Fruit fly (Drosophila melanogaster) whole organism, embryonic: Measurements from ENCODE around the gene CAH16.
A peak's percentile ranks its signal among the peaks of the same experiment; 100 is the strongest.

Source experiments
- Awh ChIP-seq: fragments of 200-800 bp; sonication (Bioruptor generic); IDR thresholded peaks from 2 replicates; pipeline ENCODE4, ENCODE4 v1.3.6; 2022; ENCODE audit warnings: missing biosample characterization, missing genetic modification characterization
- B-H2 ChIP-seq: fragments of 200-800 bp; sonication (Bioruptor generic); optimal IDR thresholded peaks from 2 replicates; lab custom pipeline; 2018; ENCODE audit warnings: missing biosample characterization, mild to moderate bottlenecking, missing genetic modification characterization
- CG10209 ChIP-seq: fragments of 200-800 bp; sonication (Bioruptor generic); optimal IDR thresholded peaks from 3 replicates; lab custom pipeline; 2017; ENCODE audit warnings: missing biosample characterization, mild to moderate bottlenecking, missing genetic modification characterization, missing genetic modification reagents
- CG10321 ChIP-seq: fragments of 200-800 bp; sonication (Bioruptor generic); IDR thresholded peaks from 2 replicates; pipeline ENCODE4 v1.3.6; 2022; ENCODE audit warnings: missing biosample characterization, missing genetic modification characterization
- CG11247 ChIP-seq: fragments of 200-800 bp; sonication (Bioruptor generic); IDR thresholded peaks from 2 replicates; pipeline ENCODE4 v1.3.6; 2022; ENCODE audit warnings: missing biosample characterization, missing genetic modification characterization
- CG11398 ChIP-seq: fragments of 200-800 bp; sonication (Bioruptor generic); optimal IDR thresholded peaks from 2 replicates; lab custom pipeline; 2016; ENCODE audit warnings: missing biosample characterization, missing genetic modification characterization
- CG12744 ChIP-seq: fragments of 200-800 bp; sonication (Bioruptor generic); optimal IDR thresholded peaks from 2 replicates; lab custom pipeline; 2016; ENCODE audit warnings: missing biosample characterization, missing genetic modification characterization
- CG12769 ChIP-seq: fragments of 200-800 bp; sonication (Bioruptor generic); optimal IDR thresholded peaks from 2 replicates; lab custom pipeline; 2019; ENCODE audit warnings: missing biosample characterization, mild to moderate bottlenecking, missing genetic modification characterization, moderate library complexity
- CG14710 ChIP-seq: fragments of 200-800 bp; sonication (Bioruptor generic); optimal IDR thresholded peaks from 3 replicates; lab custom pipeline; 2019; ENCODE audit warnings: missing biosample characterization, mild to moderate bottlenecking, missing genetic modification characterization, moderate library complexity
- CG15696 ChIP-seq: fragments of 200-800 bp; sonication (Bioruptor generic); optimal IDR thresholded peaks from 2 replicates; lab custom pipeline; 2019; ENCODE audit warnings: missing biosample characterization, mild to moderate bottlenecking, missing genetic modification characterization, moderate library complexity
- CG16815 ChIP-seq: fragments of 200-800 bp; sonication (Bioruptor generic); optimal IDR thresholded peaks from 3 replicates; lab custom pipeline; 2017; ENCODE audit warnings: missing biosample characterization, mild to moderate bottlenecking, missing genetic modification characterization
- CG17359 ChIP-seq: fragments of 200-800 bp; sonication (Bioruptor generic); optimal IDR thresholded peaks from 3 replicates; lab custom pipeline; 2018; ENCODE audit warnings: missing biosample characterization, mild to moderate bottlenecking, missing genetic modification characterization, moderate library complexity
- CG2202 ChIP-seq: fragments of 200-800 bp; sonication (Bioruptor generic); optimal IDR thresholded peaks from 2 replicates; lab custom pipeline; 2018; ENCODE audit warnings: missing biosample characterization, mild to moderate bottlenecking, missing genetic modification characterization
- CG3281 ChIP-seq: fragments of 200-800 bp; sonication (Bioruptor generic); optimal IDR thresholded peaks from 3 replicates; lab custom pipeline; 2017; ENCODE audit warnings: missing biosample characterization, mild to moderate bottlenecking, missing genetic modification characterization
- CG4617 ChIP-seq: fragments of 200-800 bp; sonication (Bioruptor generic); optimal IDR thresholded peaks from 3 replicates; lab custom pipeline; 2016; ENCODE audit warnings: missing biosample characterization, missing genetic modification characterization, borderline replicate concordance
- CG6654 ChIP-seq: fragments of 200-800 bp; sonication (Bioruptor generic); optimal IDR thresholded peaks from 2 replicates; lab custom pipeline; 2017; ENCODE audit warnings: missing biosample characterization, mild to moderate bottlenecking, missing genetic modification characterization
- CG6683 ChIP-seq: fragments of 200-800 bp; sonication (Bioruptor generic); optimal IDR thresholded peaks from 2 replicates; lab custom pipeline; 2017; ENCODE audit warnings: missing biosample characterization, mild to moderate bottlenecking, missing genetic modification characterization, missing genetic modification reagents
- CG7987 ChIP-seq: fragments of 200-800 bp; sonication (Bioruptor generic); optimal IDR thresholded peaks from 2 replicates; lab custom pipeline; 2018; ENCODE audit warnings: missing biosample characterization, mild to moderate bottlenecking, missing genetic modification characterization, moderate library complexity
- CG8944 ChIP-seq: fragments of 200-800 bp; sonication (Bioruptor generic); optimal IDR thresholded peaks from 3 replicates; lab custom pipeline; 2016; ENCODE audit warnings: missing biosample characterization, missing genetic modification characterization
- CG9727 ChIP-seq: fragments of 200-800 bp; sonication (Bioruptor generic); optimal IDR thresholded peaks from 3 replicates; lab custom pipeline; 2017; ENCODE audit warnings: missing biosample characterization, mild to moderate bottlenecking, missing genetic modification characterization
- CG9817 ChIP-seq: fragments of 200-800 bp; sonication (Bioruptor generic); optimal IDR thresholded peaks from 2 replicates; lab custom pipeline; 2018; ENCODE audit warnings: missing biosample characterization, mild to moderate bottlenecking, missing genetic modification characterization, moderate library complexity
- CoRest ChIP-seq: fragments of 200-800 bp; sonication (Bioruptor generic); optimal IDR thresholded peaks from 3 replicates; lab custom pipeline; 2018; ENCODE audit warnings: missing biosample characterization, mild to moderate bottlenecking, missing genetic modification characterization, moderate library complexity
- D19A ChIP-seq: fragments of 200-800 bp; optimal IDR thresholded peaks from 3 replicates; lab custom pipeline; 2019; ENCODE audit warnings: missing biosample characterization, mild to moderate bottlenecking, missing genetic modification characterization, moderate library complexity
- Eip74EF ChIP-seq, 2 experiments: fragments of 200-800 bp in 1 of 2; fragments of >200 bp in 1 of 2; sonication (Bioruptor generic) in 1 of 2; optimal IDR thresholded peaks; 2 replicates each; lab custom pipeline; 2017 to 2019; ENCODE audit warnings: missing biosample characterization in 2 of 2, missing genetic modification characterization in 2 of 2, mild to moderate bottlenecking in 1 of 2, moderate library complexity in 1 of 2
- H2.0 ChIP-seq: fragments of 200-800 bp; sonication (Bioruptor generic); IDR thresholded peaks from 2 replicates; pipeline ENCODE4 v1.3.6; 2022; ENCODE audit warnings: missing biosample characterization, missing genetic modification characterization
- HLH4C ChIP-seq: fragments of 200-800 bp; sonication (Bioruptor generic); IDR thresholded peaks from 3 replicates; pipeline ENCODE4 v1.3.6; 2022; ENCODE audit warnings: missing biosample characterization, missing genetic modification characterization; ENCODE audit not compliant: partially characterized antibody
- HLH54F ChIP-seq: fragments of 200-800 bp; sonication (Bioruptor generic); optimal IDR thresholded peaks from 3 replicates; lab custom pipeline; 2016; ENCODE audit warnings: missing biosample characterization, missing genetic modification characterization
- HmgD ChIP-seq: fragments of 200-800 bp; sonication (Bioruptor generic); optimal IDR thresholded peaks from 3 replicates; lab custom pipeline; 2016; ENCODE audit warnings: missing biosample characterization, missing genetic modification characterization
- Mad ChIP-seq: fragments of 200-800 bp; sonication (Bioruptor generic); optimal IDR thresholded peaks from 2 replicates; lab custom pipeline; 2016; ENCODE audit warnings: missing biosample characterization, missing genetic modification characterization
- Nf-YB ChIP-seq: fragments of 200-800 bp; sonication (Bioruptor generic); optimal IDR thresholded peaks from 3 replicates; lab custom pipeline; 2019; ENCODE audit warnings: missing biosample characterization, mild to moderate bottlenecking, missing genetic modification characterization, moderate library complexity
- Side ChIP-seq: fragments of 200-800 bp; sonication (Bioruptor generic); optimal IDR thresholded peaks from 2 replicates; lab custom pipeline; 2016; ENCODE audit warnings: missing biosample characterization, missing genetic modification characterization
- az2 ChIP-seq: fragments of 200-800 bp; sonication (Bioruptor generic); optimal IDR thresholded peaks from 3 replicates; lab custom pipeline; 2016; ENCODE audit warnings: missing biosample characterization, missing genetic modification characterization
- cg ChIP-seq: fragments of 200-800 bp; sonication (Bioruptor generic); optimal IDR thresholded peaks from 3 replicates; lab custom pipeline; 2019; ENCODE audit warnings: missing biosample characterization, mild to moderate bottlenecking, missing genetic modification characterization, moderate library complexity
- dmrt99B ChIP-seq: fragments of 200-800 bp; sonication (Bioruptor generic); optimal IDR thresholded peaks from 2 replicates; lab custom pipeline; 2018; ENCODE audit warnings: missing biosample characterization, mild to moderate bottlenecking, missing genetic modification characterization, moderate library complexity
- ewg ChIP-seq: fragments of 200-800 bp; sonication (Bioruptor generic); optimal IDR thresholded peaks from 3 replicates; lab custom pipeline; 2017; ENCODE audit warnings: mild to moderate bottlenecking, missing biosample characterization, missing genetic modification reagents, missing genetic modification characterization
- lilli ChIP-seq: fragments of 200-800 bp; sonication (Bioruptor generic); optimal IDR thresholded peaks from 3 replicates; lab custom pipeline; 2016; ENCODE audit warnings: missing biosample characterization, missing genetic modification characterization
- lmd ChIP-seq: fragments of 200-800 bp; sonication (Bioruptor generic); IDR thresholded peaks from 2 replicates; pipeline ENCODE4 v1.3.6; 2022; ENCODE audit warnings: missing biosample characterization, missing genetic modification characterization
- mam ChIP-seq: fragments of 200-800 bp; sonication (Bioruptor generic); optimal IDR thresholded peaks from 3 replicates; lab custom pipeline; 2016; ENCODE audit warnings: missing biosample characterization, missing genetic modification characterization
- nerfin-2 ChIP-seq: fragments of 200-800 bp; sonication (Bioruptor generic); IDR thresholded peaks from 2 replicates; pipeline ENCODE4 v1.3.6; 2022; ENCODE audit warnings: missing biosample characterization, missing genetic modification characterization; ENCODE audit not compliant: partially characterized antibody
- p53 ChIP-seq: fragments of 200-800 bp; sonication (Bioruptor generic); optimal IDR thresholded peaks from 2 replicates; lab custom pipeline; 2016; ENCODE audit warnings: missing biosample characterization, missing genetic modification characterization
- repo ChIP-seq: fragments of 200-800 bp; sonication (Bioruptor generic); optimal IDR thresholded peaks from 2 replicates; lab custom pipeline; 2016; ENCODE audit warnings: missing biosample characterization, missing genetic modification characterization
- sd ChIP-seq: fragments of 200-800 bp; sonication (Bioruptor generic); optimal IDR thresholded peaks from 3 replicates; lab custom pipeline; 2018; ENCODE audit warnings: missing biosample characterization, mild to moderate bottlenecking, missing genetic modification characterization, moderate library complexity
- sens ChIP-seq: fragments of 200-800 bp; sonication (Bioruptor generic); peaks from one replicate; lab custom pipeline; 2016; ENCODE audit warnings: missing biosample characterization, missing genetic modification characterization
- tll ChIP-seq, 2 experiments: fragments of 200-800 bp in 1 of 2; fragments of >200 bp in 1 of 2; sonication (Bioruptor generic) in 1 of 2; optimal IDR thresholded peaks; 2 replicates each; lab custom pipeline; 2017 to 2019; ENCODE audit warnings: missing biosample characterization in 2 of 2, missing genetic modification characterization in 2 of 2, mild to moderate bottlenecking in 1 of 2, moderate library complexity in 1 of 2
- wor ChIP-seq: fragments of 200-800 bp; sonication (Bioruptor generic); IDR thresholded peaks from 2 replicates; pipeline ENCODE4 v1.3.6; 2022; ENCODE audit warnings: missing biosample characterization, missing genetic modification characterization
- yki ChIP-seq: fragments of >200 bp; optimal IDR thresholded peaks from 3 replicates; lab custom pipeline; 2018
- zf30C ChIP-seq: fragments of 200-800 bp; sonication (Bioruptor generic); optimal IDR thresholded peaks from 3 replicates; lab custom pipeline; 2018; ENCODE audit warnings: missing biosample characterization, mild to moderate bottlenecking, missing genetic modification characterization

Gene CAH16

dm6 chr3R:31218997-31219992, 40.8 kb upstream of the CAH16 start, which contains the start of gene ATPsynC (continued):
- TF ChIP-seq CG6654 (GFP tag; lab: Kevin White, UChicago) (no peak), CG2202 (tag; lab: Kevin White, UChicago) (peak; percentile 21), CG11398 (GFP tag; lab: Kevin White, UChicago) (peak; percentile 61), CG16815 (GFP tag; lab: Kevin White, UChicago) (peak; percentile 15), tll (GFP tag; optimal IDR thresholded peaks at IDR 0.05; lab: Kevin White, UChicago) (peak in 1 of 2 experiments; percentile 90), CG3281 (GFP tag; lab: Kevin White, UChicago) (peak; percentile 57), HLH4C (GFP tag; lab: Robert Waterston, UW) (no peak), Awh (GFP tag; lab: Robert Waterston, UW) (no peak), H2.0 (GFP tag; lab: Robert Waterston, UW) (no peak), nerfin-2 (no peak), CG4617 (peak; percentile 30), CG17359 (tag; lab: Kevin White, UChicago) (peak; percentile 14), p53 (GFP tag; lab: Kevin White, UChicago) (peak; percentile 67), dmrt99B (tag; lab: Kevin White, UChicago) (no peak), Nf-YB (GFP tag; lab: Kevin White, UChicago) (peak; percentile 1), CG12744 (peak; percentile 7), B-H2 (GFP tag; lab: Kevin White, UChicago) (peak; percentile 45), CG12769 (peak; percentile 63), ewg (GFP tag; lab: Kevin White, UChicago) (peak; percentile 51), CG6683 (peak; percentile 25), CG14710 (tag; lab: Kevin White, UChicago) (peak; percentile 79), CoRest (tag; lab: Kevin White, UChicago) (peak; percentile 25), mam (GFP tag; lab: Kevin White, UChicago) (no peak), repo (GFP tag; lab: Kevin White, UChicago) (peak; percentile 33), Eip74EF (GFP tag; optimal IDR thresholded peaks at IDR 0.05; lab: Kevin White, UChicago) (peak in 1 of 2 experiments; percentile 86), CG7987 (GFP tag; lab: Kevin White, UChicago) (peak; percentile 53), yki (lab: Kevin White, UChicago) (peak; percentile 15), zf30C (GFP tag; lab: Kevin White, UChicago) (no peak), CG15696 (tag; lab: Kevin White, UChicago) (peak; percentile 26), HmgD (GFP tag; lab: Kevin White, UChicago) (peak; percentile 83), HLH54F (GFP tag; lab: Kevin White, UChicago) (peak; percentile 16), CG10209 (GFP tag; lab: Kevin White, UChicago) (peak; percentile 34), az2 (GFP tag; lab: Kevin White, UChicago) (peak; percentile 93), sens (GFP tag; lab: Kevin White, UChicago) (peak; percentile 83), CG9727 (GFP tag; lab: Kevin White, UChicago) (peak; percentile 44), CG11247 (GFP tag; lab: Robert Waterston, UW) (no peak), lmd (no peak), cg (GFP tag; lab: Kevin White, UChicago) (peak; percentile 89), CG9817 (tag; lab: Kevin White, UChicago) (peak; percentile 38), CG8944 (GFP tag; lab: Kevin White, UChicago) (peak; percentile 10), lilli (peak; percentile 75), Mad (peak; percentile 41), sd (tag; lab: Kevin White, UChicago) (peak; percentile 37), wor (GFP tag; lab: Robert Waterston, UW) (no peak), Side (GFP tag; lab: Kevin White, UChicago) (peak; percentile 45), CG10321 (GFP tag; lab: Robert Waterston, UW) (no peak), D19A (tag; lab: Kevin White, UChicago) (peak; percentile 11)
